Worm (Caenorhabditis elegans) whole organism, early embryonic: ENCODE results near the gene amdh-1.

Experiments used
- F13C5.2 ChIP-seq: sonication (generic microtip); optimal IDR thresholded peaks from 2 replicates; lab custom pipeline; 2017; ENCODE audit warnings: mild to moderate bottlenecking, missing genetic modification characterization, inconsistent platforms, missing compliant biosample characterization
- aly-1 ChIP-seq: sonication (generic microtip); optimal IDR thresholded peaks from 2 replicates; lab custom pipeline; 2016; ENCODE audit warnings: missing genetic modification characterization, missing compliant biosample characterization
- ama-1 ChIP-seq: fragments of 150-350 bp; optimal IDR thresholded peaks from 2 replicates; lab custom pipeline; 2014
- ceh-36 ChIP-seq: sonication (generic microtip); optimal IDR thresholded peaks from 2 replicates; lab custom pipeline; 2016; ENCODE audit warnings: missing genetic modification characterization, inconsistent platforms, missing compliant biosample characterization
- ets-7 ChIP-seq: sonication (generic microtip); optimal IDR thresholded peaks from 2 replicates; lab custom pipeline; 2016; ENCODE audit warnings: missing genotype, missing genetic modification characterization, missing compliant biosample characterization
- hmg-4 ChIP-seq: fragments of 200-800 bp; sonication (Bioruptor generic); optimal IDR thresholded peaks from 2 replicates; lab custom pipeline; 2018; ENCODE audit warnings: mild to moderate bottlenecking, missing genetic modification characterization, missing compliant biosample characterization
- hnd-1 ChIP-seq: sonication (generic microtip); optimal IDR thresholded peaks from 2 replicates; lab custom pipeline; 2016; ENCODE audit warnings: missing genetic modification characterization, missing compliant biosample characterization
- scrt-1 ChIP-seq: fragments of 200-800 bp; sonication (Bioruptor generic); IDR thresholded peaks from 2 replicates; pipeline ENCODE4 v1.3.6; 2022; ENCODE audit warnings: missing genetic modification characterization, missing compliant biosample characterization
- sea-1 ChIP-seq: fragments of 200-800 bp; sonication (Bioruptor generic); conservative IDR thresholded peaks from 2 replicates; pipeline ENCODE4 v1.3.6; 2022; ENCODE audit warnings: missing genetic modification characterization, missing compliant biosample characterization
- tbx-37 ChIP-seq: fragments of 200-800 bp; sonication (Bioruptor generic); conservative IDR thresholded peaks from 2 replicates; pipeline ENCODE4 v1.3.6; 2022; ENCODE audit warnings: missing genetic modification reagents, missing genetic modification characterization, missing compliant biosample characterization

- TF ChIP-seq aly-1 (tag; lab: Kevin White, UChicago) (no peak), sea-1 (GFP tag; lab: Robert Waterston, UW) (no peak), hnd-1 (tag; lab: Kevin White, UChicago) (no peak), ama-1 (lab: Kevin White, UChicago) (no peak), tbx-37 (GFP tag; lab: Robert Waterston, UW) (no peak), scrt-1 (GFP tag; lab: Robert Waterston, UW) (no peak), ets-7 (tag; lab: Kevin White, UChicago) (no peak), hmg-4 (no peak), ceh-36 (tag; lab: Kevin White, UChicago) (no peak), F13C5.2 (tag; lab: Kevin White, UChicago) (no peak)
These were observed 19.7 kb upstream of the amdh-1 start for ce11 chrIII:6231880-6232279.
